Fruit fly (Drosophila melanogaster): Measurements from ENCODE around the gene tty.

tty gene

dm6 chrX:21323933-21324688 is 15.4 kb downstream of the tty start, which contains the start of the genes Dd and CG1486 (continued):
- TF ChIP-seq Ssrp (tag; optimal IDR thresholded peaks at IDR 0.05) = no peak
- peak; percentile 37 for TF ChIP-seq HmgZ (tag; optimal IDR thresholded peaks at IDR 0.05)
- TF ChIP-seq CG43689 (GFP tag; IDR thresholded peaks at IDR 0.05) = no peak
- no peak for TF ChIP-seq Atf3 (GFP tag; optimal IDR thresholded peaks at IDR 0.05)
- TF ChIP-seq CG10959 (GFP tag; IDR thresholded peaks at IDR 0.05) = no peak
- TF ChIP-seq CG16813 (GFP tag; IDR thresholded peaks at IDR 0.05; ENCODE audit: partially characterized antibody) = peak; percentile 92
- no peak for TF ChIP-seq tll (GFP tag; optimal IDR thresholded peaks at IDR 0.05)
- TF ChIP-seq abd-A (tag; optimal IDR thresholded peaks at IDR 0.05) = no peak
- TF ChIP-seq CG2120 (GFP tag; optimal IDR thresholded peaks at IDR 0.05) = peak; percentile 29
- peak; percentile 82 for TF ChIP-seq nerfin-1 (tag; optimal IDR thresholded peaks at IDR 0.05)
- peak; percentile 76 for TF ChIP-seq nmo (GFP tag; optimal IDR thresholded peaks at IDR 0.05)
- peak; percentile 59; the same call in 2 of the 3 replicates for TF ChIP-seq zen2 (GFP tag; IDR thresholded peaks at IDR 0.05; ENCODE audit: partially characterized antibody)
- peak; percentile 98 for TF ChIP-seq CG9797 (GFP tag; optimal IDR thresholded peaks at IDR 0.05)
- TF ChIP-seq CG15073 (GFP tag; optimal IDR thresholded peaks at IDR 0.05) = no peak
- TF ChIP-seq Elba2 (GFP tag; optimal IDR thresholded peaks at IDR 0.05) = peak; percentile 21
- TF ChIP-seq YL-1 (GFP tag; optimal IDR thresholded peaks at IDR 0.05) = peak; percentile 34
- TF ChIP-seq MBD-R2 (GFP tag; IDR thresholded peaks at IDR 0.05) = peak; percentile 48; the same call in 1 of the 2 replicates
- 0 out of 2 replicates have a peak, but pooled peaks have one; percentile 31 for TF ChIP-seq CG9932 (GFP tag; IDR thresholded peaks at IDR 0.05)
- TF ChIP-seq CG11696 (GFP tag; IDR thresholded peaks at IDR 0.05) = no peak
- TF ChIP-seq chn (GFP tag; optimal IDR thresholded peaks at IDR 0.05) = peak; percentile 37
- no peak for TF ChIP-seq gce (GFP tag; IDR thresholded peaks at IDR 0.05)
- no peak for TF ChIP-seq CG7839 (tag; optimal IDR thresholded peaks at IDR 0.05)
- TF ChIP-seq Fer1 (GFP tag; optimal IDR thresholded peaks at IDR 0.05) = no peak
- no peak for TF ChIP-seq Xrp1 (GFP tag; IDR thresholded peaks at IDR 0.05)
- TF ChIP-seq hbn (GFP tag; IDR thresholded peaks at IDR 0.05; ENCODE audit: partially characterized antibody) = peak; percentile 74
- TF ChIP-seq chif (GFP tag; optimal IDR thresholded peaks at IDR 0.05) = no peak
- TF ChIP-seq CG6683 (GFP tag; optimal IDR thresholded peaks at IDR 0.05) = no peak
- peak; percentile 98 for TF ChIP-seq BEAF-32 (GFP tag; optimal IDR thresholded peaks at IDR 0.05)
- no peak for TF ChIP-seq sr (GFP tag; IDR thresholded peaks at IDR 0.05)
- no peak for TF ChIP-seq fu2 (GFP tag; optimal IDR thresholded peaks at IDR 0.05)
- TF ChIP-seq Trl (optimal IDR thresholded peaks at IDR 0.05) = peak in 1 of 2 experiments; percentile 39
- no peak for TF ChIP-seq Trl (GFP tag; optimal IDR thresholded peaks at IDR 0.05)
- peak; percentile 76 for TF ChIP-seq CG3995 (GFP tag; optimal IDR thresholded peaks at IDR 0.05)
- TF ChIP-seq dm (GFP tag; optimal IDR thresholded peaks at IDR 0.05) = peak; percentile 53
- no peak for TF ChIP-seq CG1832 (GFP tag; optimal IDR thresholded peaks at IDR 0.05)
- TF ChIP-seq Bgb (GFP tag; IDR thresholded peaks at IDR 0.05; ENCODE audit: partially characterized antibody) = peak; percentile 88
- TF ChIP-seq bab2 (GFP tag; optimal IDR thresholded peaks at IDR 0.05) = no peak
- TF ChIP-seq gsb (GFP tag; IDR thresholded peaks at IDR 0.05) = no peak
- TF ChIP-seq tna (GFP tag; IDR thresholded peaks at IDR 0.05; ENCODE audit: partially characterized antibody) = peak; percentile 73
- TF ChIP-seq CG12236 (GFP tag; optimal IDR thresholded peaks at IDR 0.05) = no peak
- no peak for TF ChIP-seq CG12299 (tag; optimal IDR thresholded peaks at IDR 0.05)
- TF ChIP-seq CG1024 (GFP tag; IDR thresholded peaks at IDR 0.05) = no peak
- TF ChIP-seq br (optimal IDR thresholded peaks at IDR 0.05) = no peak
- no peak for TF ChIP-seq psq (GFP tag; optimal IDR thresholded peaks at IDR 0.05)
- TF ChIP-seq mld (GFP tag; IDR thresholded peaks at IDR 0.05; ENCODE audit: partially characterized antibody) = peak; percentile 78; the same call in 2 of the 3 replicates
- peak; percentile 79 for TF ChIP-seq CG14710 (tag; optimal IDR thresholded peaks at IDR 0.05)
- peak; percentile 16 for TF ChIP-seq CG9817 (tag; optimal IDR thresholded peaks at IDR 0.05)
- TF ChIP-seq CG15514 (GFP tag; optimal IDR thresholded peaks at IDR 0.05) = peak; percentile 63
- no peak for TF ChIP-seq CG18262 (tag; optimal IDR thresholded peaks at IDR 0.05)
